Worm (Caenorhabditis elegans) whole organism, young adult: ENCODE data around the gene ZK938.3.

ENCODE experiments used
- B0019.2 ChIP-seq: fragments of 200-800 bp; sonication (Bioruptor generic); conservative IDR thresholded peaks from 2 replicates; pipeline ENCODE4 v1.3.6; 2022; ENCODE audit warnings: missing genetic modification reagents, missing genetic modification characterization, missing compliant biosample characterization
- B0035.1 ChIP-seq: sonication (generic microtip); optimal IDR thresholded peaks from 2 replicates; lab custom pipeline; 2016; ENCODE audit warnings: missing genetic modification characterization, mild to moderate bottlenecking, missing compliant biosample characterization, missing genotype, missing genetic modification reagents
- B0261.1 ChIP-seq: sonication (generic microtip); optimal IDR thresholded peaks from 2 replicates; lab custom pipeline; 2016; ENCODE audit warnings: mild to moderate bottlenecking, missing genetic modification characterization, moderate library complexity, missing compliant biosample characterization
- F33H1.4 ChIP-seq: fragments of 200-800 bp; sonication (Bioruptor generic); IDR thresholded peaks from 2 replicates; pipeline ENCODE4 v1.3.6; 2022; ENCODE audit warnings: missing genetic modification reagents, missing genetic modification characterization, missing compliant biosample characterization
- F37B4.10 ChIP-seq: fragments of 200-800 bp; sonication (Bioruptor generic); IDR thresholded peaks from 2 replicates; pipeline ENCODE4 v1.3.6; 2022; ENCODE audit warnings: missing genetic modification characterization, missing compliant biosample characterization
- F39B2.1 ChIP-seq: fragments of 200-800 bp; sonication (Bioruptor generic); IDR thresholded peaks from 2 replicates; pipeline ENCODE4 v1.3.6; 2022; ENCODE audit warnings: missing genetic modification reagents, missing genetic modification characterization, missing compliant biosample characterization
- F49E8.2 ChIP-seq: sonication (generic microtip); optimal IDR thresholded peaks from 3 replicates; lab custom pipeline; 2017; ENCODE audit warnings: missing genetic modification characterization, mild to moderate bottlenecking, missing compliant biosample characterization, antibody characterized with exemption, moderate library complexity; ENCODE audit not compliant: insufficient read depth
- F57C9.4 ChIP-seq: sonication (generic microtip); optimal IDR thresholded peaks from 2 replicates; lab custom pipeline; 2017; ENCODE audit warnings: mild to moderate bottlenecking, missing genetic modification characterization, missing compliant biosample characterization
- Y79H2A.3 ChIP-seq: fragments of 200-800 bp; sonication (Bioruptor generic); conservative IDR thresholded peaks from 2 replicates; pipeline ENCODE4 v1.3.6; 2022; ENCODE audit warnings: missing genetic modification reagents, missing genetic modification characterization, missing compliant biosample characterization
- akir-1 ChIP-seq: fragments of 200-800 bp; sonication (Bioruptor generic); optimal IDR thresholded peaks from 2 replicates; lab custom pipeline; 2018; ENCODE audit warnings: mild to moderate bottlenecking, missing genetic modification characterization, moderate library complexity, missing compliant biosample characterization
- aptf-3 ChIP-seq: fragments of 200-800 bp; sonication (Bioruptor generic); IDR thresholded peaks from 2 replicates; pipeline ENCODE4 v1.3.6; 2022; ENCODE audit warnings: missing genetic modification characterization, missing compliant biosample characterization
- atf-7 ChIP-seq: sonication (generic microtip); optimal IDR thresholded peaks from 2 replicates; lab custom pipeline; 2017; ENCODE audit warnings: mild to moderate bottlenecking, missing genetic modification characterization, missing compliant biosample characterization
- attf-6 ChIP-seq: fragments of 200-800 bp; sonication (Bioruptor generic); IDR thresholded peaks from 2 replicates; pipeline ENCODE4 v1.3.6; 2022; ENCODE audit warnings: missing genetic modification reagents, missing genetic modification characterization, missing compliant biosample characterization
- bed-1 ChIP-seq: fragments of 200-800 bp; sonication (Bioruptor generic); IDR thresholded peaks from 2 replicates; pipeline ENCODE4 v1.3.6; 2022; ENCODE audit warnings: missing genetic modification reagents, missing genetic modification characterization, missing compliant biosample characterization
- ccch-3 ChIP-seq: fragments of 200-800 bp; sonication (Bioruptor generic); optimal IDR thresholded peaks from 2 replicates; lab custom pipeline; 2018; ENCODE audit warnings: mild to moderate bottlenecking, missing genetic modification characterization, missing compliant biosample characterization
- ceh-79 ChIP-seq: sonication (generic microtip); optimal IDR thresholded peaks from 2 replicates; lab custom pipeline; 2017; ENCODE audit warnings: mild to moderate bottlenecking, missing genetic modification characterization, missing compliant biosample characterization
- ceh-91 ChIP-seq: fragments of 200-800 bp; sonication (Bioruptor generic); IDR thresholded peaks from 2 replicates; pipeline ENCODE4 v1.3.6; 2022; ENCODE audit warnings: missing genetic modification reagents, missing genetic modification characterization, missing compliant biosample characterization
- die-1 ChIP-seq: sonication (generic microtip); optimal IDR thresholded peaks from 2 replicates; lab custom pipeline; 2016; ENCODE audit warnings: missing genotype, mild to moderate bottlenecking, missing genetic modification characterization, missing compliant biosample characterization
- dpl-1 ChIP-seq: fragments of 150-350 bp; optimal IDR thresholded peaks from 2 replicates; lab custom pipeline; 2014; ENCODE audit warnings: missing biosample characterization, missing genetic modification reagents, missing genetic modification characterization
- egl-18 ChIP-seq: fragments of 200-800 bp; sonication (Bioruptor generic); IDR thresholded peaks from 2 replicates; pipeline ENCODE4 v1.3.6; 2022; ENCODE audit warnings: missing genetic modification reagents, missing genetic modification characterization, missing compliant biosample characterization
- ekl-4 ChIP-seq: fragments of 200-800 bp; sonication (Bioruptor generic); IDR thresholded peaks from 2 replicates; pipeline ENCODE4 v1.3.6; 2022; ENCODE audit warnings: missing genetic modification reagents, missing genetic modification characterization, missing compliant biosample characterization
- gei-17 ChIP-seq: fragments of 200-800 bp; sonication (Bioruptor generic); optimal IDR thresholded peaks from 2 replicates; lab custom pipeline; 2018; ENCODE audit warnings: mild to moderate bottlenecking, missing genetic modification characterization, missing compliant biosample characterization
- hlh-12 ChIP-seq: sonication (generic microtip); optimal IDR thresholded peaks from 2 replicates; lab custom pipeline; 2016; ENCODE audit warnings: missing genetic modification characterization, missing compliant biosample characterization
- hlh-26 ChIP-seq: fragments of 200-800 bp; sonication (Bioruptor generic); conservative IDR thresholded peaks from 2 replicates; pipeline ENCODE4 v1.3.6; 2022; ENCODE audit warnings: missing genetic modification reagents, missing genetic modification characterization, missing compliant biosample characterization
- hmg-20 ChIP-seq: fragments of 200-800 bp; sonication (Bioruptor generic); IDR thresholded peaks from 2 replicates; pipeline ENCODE4 v1.3.6; 2022; ENCODE audit warnings: missing genetic modification reagents, missing genetic modification characterization, missing compliant biosample characterization
- hsf-1 ChIP-seq: fragments of 200-800 bp; sonication (Bioruptor generic); IDR thresholded peaks from 2 replicates; pipeline ENCODE4 v1.3.6; 2022; ENCODE audit warnings: missing genetic modification reagents, missing genetic modification characterization, missing compliant biosample characterization
- lin-35 ChIP-seq, 3 experiments: fragments of 150-350 bp in 2 of 3; sonication (generic microtip) in 1 of 3; optimal IDR thresholded peaks; 2 replicates each; lab custom pipeline; 2014 to 2018; ENCODE audit warnings: missing biosample characterization in 3 of 3, missing genetic modification characterization in 3 of 3, missing genetic modification reagents in 3 of 3
- lsl-1 ChIP-seq: fragments of 200-800 bp; sonication (Bioruptor generic); optimal IDR thresholded peaks from 2 replicates; lab custom pipeline; 2018; ENCODE audit warnings: mild to moderate bottlenecking, missing genetic modification characterization, moderate library complexity, missing compliant biosample characterization
- lsy-27 ChIP-seq: sonication (generic microtip); optimal IDR thresholded peaks from 2 replicates; lab custom pipeline; 2017; ENCODE audit warnings: missing genetic modification characterization, mild to moderate bottlenecking, missing compliant biosample characterization, antibody characterized with exemption, missing genotype, borderline replicate concordance; ENCODE audit not compliant: insufficient read depth
- nfya-2 ChIP-seq: fragments of 200-800 bp; sonication (Bioruptor generic); IDR thresholded peaks from 2 replicates; pipeline ENCODE4 v1.3.6; 2022; ENCODE audit warnings: missing genetic modification reagents, missing genetic modification characterization, missing compliant biosample characterization
- nfyb-1 ChIP-seq: fragments of 200-800 bp; sonication (Bioruptor generic); IDR thresholded peaks from 2 replicates; pipeline ENCODE4 v1.3.6; 2022; ENCODE audit warnings: missing genetic modification reagents, missing genetic modification characterization, missing compliant biosample characterization
- nhr-120 ChIP-seq: fragments of 200-800 bp; sonication (Bioruptor generic); IDR thresholded peaks from 2 replicates; pipeline ENCODE4 v1.3.6; 2022; ENCODE audit warnings: missing genetic modification characterization, missing compliant biosample characterization
- nhr-179 ChIP-seq: sonication (generic microtip); optimal IDR thresholded peaks from 2 replicates; lab custom pipeline; 2016; ENCODE audit warnings: mild to moderate bottlenecking, missing genetic modification characterization, missing compliant biosample characterization
- nhr-27 ChIP-seq: fragments of 200-800 bp; sonication (Bioruptor generic); optimal IDR thresholded peaks from 2 replicates; lab custom pipeline; 2018; ENCODE audit warnings: mild to moderate bottlenecking, missing genetic modification characterization, moderate library complexity, missing compliant biosample characterization
- pha-4 ChIP-seq: fragments of 150-350 bp; sonication (generic microtip); optimal IDR thresholded peaks from 2 replicates; lab custom pipeline; 2014; ENCODE audit warnings: missing biosample characterization, missing genetic modification reagents, missing genetic modification characterization
- rcor-1 ChIP-seq: fragments of 200-800 bp; sonication (Bioruptor generic); IDR thresholded peaks from 2 replicates; pipeline ENCODE4 v1.3.6; 2022; ENCODE audit warnings: missing genetic modification reagents, missing genetic modification characterization, missing compliant biosample characterization
- snpc-3.4 ChIP-seq: sonication (generic microtip); optimal IDR thresholded peaks from 2 replicates; lab custom pipeline; 2017; ENCODE audit warnings: missing genetic modification characterization, mild to moderate bottlenecking, missing compliant biosample characterization, antibody characterized with exemption, moderate library complexity, missing genotype, missing genetic modification reagents
- unc-62 ChIP-seq: fragments of 150-350 bp; optimal IDR thresholded peaks from 2 replicates; lab custom pipeline; 2014; ENCODE audit warnings: missing biosample characterization, missing genetic modification reagents, missing genetic modification characterization
- xnd-1 ChIP-seq: sonication (generic microtip); optimal IDR thresholded peaks from 2 replicates; lab custom pipeline; 2016; ENCODE audit warnings: missing genotype, missing genetic modification reagents, missing genetic modification characterization, missing compliant biosample characterization
- zfh-2 ChIP-seq: fragments of 200-800 bp; sonication (Bioruptor generic); conservative IDR thresholded peaks from 2 replicates; pipeline ENCODE4 v1.3.6; 2022; ENCODE audit warnings: missing genetic modification reagents, missing genetic modification characterization, missing compliant biosample characterization
- ztf-18 ChIP-seq: sonication (generic microtip); optimal IDR thresholded peaks from 2 replicates; lab custom pipeline; 2016; ENCODE audit warnings: missing genotype, mild to moderate bottlenecking, missing genetic modification characterization, missing compliant biosample characterization
- ztf-22 ChIP-seq: fragments of 200-800 bp; sonication (Bioruptor generic); optimal IDR thresholded peaks from 2 replicates; lab custom pipeline; 2018; ENCODE audit warnings: mild to moderate bottlenecking, missing genetic modification characterization, moderate library complexity, missing compliant biosample characterization

ZK938.3 gene

ce11 chrII:9840313-9840712, 6.6 kb upstream of the ZK938.3 start, which contains the start of gene ZK938.11:
Gene ZK938.11 (minus strand): TSS chrII:9840413.
- TF ChIP-seq snpc-3.4 = no peak
- TF ChIP-seq F33H1.4 (GFP tag; lab: Robert Waterston, UW) = no peak
- no peak for TF ChIP-seq die-1
- TF ChIP-seq F49E8.2 (tag; lab: Kevin White, UChicago) = no peak
- no peak for TF ChIP-seq Y79H2A.3
- TF ChIP-seq bed-1 (GFP tag; lab: Robert Waterston, UW) = no peak
- TF ChIP-seq aptf-3 = no peak
- TF ChIP-seq ccch-3 (GFP tag; lab: Kevin White, UChicago) = no peak
- TF ChIP-seq gei-17 = no peak

ce11 chrII:9838260-9838935, 4.6 kb upstream of the ZK938.3 start, which contains the start of gene arrd-4:
Gene arrd-4 (minus strand): TSS chrII:9838310.
- TF ChIP-seq B0035.1 = no peak
- TF ChIP-seq ztf-22 (GFP tag; lab: Kevin White, UChicago) = no peak
- no peak for TF ChIP-seq nfya-2
- no peak for TF ChIP-seq akir-1 (GFP tag; lab: Kevin White, UChicago)
- no peak for TF ChIP-seq F49E8.2 (tag; lab: Kevin White, UChicago)
- no peak for TF ChIP-seq unc-62 (GFP tag; lab: Kevin White, UChicago)
- no peak for TF ChIP-seq hlh-12 (tag; lab: Kevin White, UChicago)
- no peak for TF ChIP-seq F33H1.4 (GFP tag; lab: Robert Waterston, UW)
- no peak for TF ChIP-seq dpl-1 (GFP tag; lab: Kevin White, UChicago)
- TF ChIP-seq pha-4 = no peak
- no peak for TF ChIP-seq hlh-26 (GFP tag; lab: Robert Waterston, UW)
- no peak for TF ChIP-seq B0261.1 (tag; lab: Kevin White, UChicago)
- TF ChIP-seq lsy-27 (tag; lab: Kevin White, UChicago) = no peak
- no peak for TF ChIP-seq lin-35 (GFP tag; optimal IDR thresholded peaks at IDR 0.05; lab: Kevin White, UChicago)
- TF ChIP-seq hsf-1 (GFP tag; lab: Robert Waterston, UW) = no peak
- no peak for TF ChIP-seq nhr-179
- no peak for TF ChIP-seq F57C9.4 (tag; lab: Kevin White, UChicago)
- no peak for TF ChIP-seq Y79H2A.3
- no peak for TF ChIP-seq xnd-1 (tag; lab: Kevin White, UChicago)

ce11 chrII:9835958-9836357, 2.2 kb upstream of the ZK938.3 start:
- TF ChIP-seq snpc-3.4 (no peak), hmg-20 (GFP tag; lab: Robert Waterston, UW) (no peak), aptf-3 (no peak), ceh-91 (GFP tag; lab: Robert Waterston, UW) (no peak), nhr-27 (tag; lab: Kevin White, UChicago) (no peak)

- TF ChIP-seq hsf-1 (GFP tag; lab: Robert Waterston, UW) (no peak), egl-18 (no peak), lin-35 (GFP tag; optimal IDR thresholded peaks at IDR 0.05; lab: Kevin White, UChicago) (no peak), ccch-3 (GFP tag; lab: Kevin White, UChicago) (no peak), lsl-1 (GFP tag; lab: Kevin White, UChicago) (no peak), zfh-2 (GFP tag; lab: Robert Waterston, UW) (no peak), attf-6 (GFP tag; lab: Robert Waterston, UW) (no peak), ekl-4 (GFP tag; lab: Robert Waterston, UW) (no peak), B0261.1 (tag; lab: Kevin White, UChicago) (no peak), ceh-79 (tag; lab: Kevin White, UChicago) (no peak), F33H1.4 (GFP tag; lab: Robert Waterston, UW) (no peak), F37B4.10 (no peak), F39B2.1 (no peak), nhr-120 (GFP tag; lab: Robert Waterston, UW) (no peak), B0019.2 (GFP tag; lab: Robert Waterston, UW) (no peak), ztf-18 (tag; lab: Kevin White, UChicago) (no peak), rcor-1 (no peak), nfyb-1 (no peak), atf-7 (tag; lab: Kevin White, UChicago) (no peak)
Measured at ce11 chrII:9834921-9835320, 1.2 kb upstream of the ZK938.3 start, which contains the start of gene arrd-5. Gene arrd-5 (plus strand): TSS chrII:9835221.
